Fruit fly (Drosophila melanogaster) Kc167 (cell line): ENCODE measurements around the gene CG31126.

Experiments
- Myc ChIP-seq: fragments of >200 bp; optimal IDR thresholded peaks from 2 replicates; lab custom pipeline; 2017; ENCODE audit warnings: missing external identifiers
- Sin3A ChIP-seq: fragments of >200 bp; optimal IDR thresholded peaks from 2 replicates; lab custom pipeline; 2018; ENCODE audit warnings: missing external identifiers
- h ChIP-seq: fragments of >200 bp; optimal IDR thresholded peaks from 3 replicates; lab custom pipeline; 2018; ENCODE audit warnings: missing external identifiers
- insv ChIP-seq: fragments of >200 bp; optimal IDR thresholded peaks from 3 replicates; lab custom pipeline; 2018; ENCODE audit warnings: missing external identifiers
- psq ChIP-seq: fragments of >200 bp; optimal IDR thresholded peaks from 2 replicates; lab custom pipeline; 2017; ENCODE audit warnings: missing external identifiers
- ttk ChIP-seq: sonication (Bioruptor generic); optimal IDR thresholded peaks from 2 replicates; lab custom pipeline; 2017; ENCODE audit warnings: missing external identifiers

CG31126 gene

DNA sequence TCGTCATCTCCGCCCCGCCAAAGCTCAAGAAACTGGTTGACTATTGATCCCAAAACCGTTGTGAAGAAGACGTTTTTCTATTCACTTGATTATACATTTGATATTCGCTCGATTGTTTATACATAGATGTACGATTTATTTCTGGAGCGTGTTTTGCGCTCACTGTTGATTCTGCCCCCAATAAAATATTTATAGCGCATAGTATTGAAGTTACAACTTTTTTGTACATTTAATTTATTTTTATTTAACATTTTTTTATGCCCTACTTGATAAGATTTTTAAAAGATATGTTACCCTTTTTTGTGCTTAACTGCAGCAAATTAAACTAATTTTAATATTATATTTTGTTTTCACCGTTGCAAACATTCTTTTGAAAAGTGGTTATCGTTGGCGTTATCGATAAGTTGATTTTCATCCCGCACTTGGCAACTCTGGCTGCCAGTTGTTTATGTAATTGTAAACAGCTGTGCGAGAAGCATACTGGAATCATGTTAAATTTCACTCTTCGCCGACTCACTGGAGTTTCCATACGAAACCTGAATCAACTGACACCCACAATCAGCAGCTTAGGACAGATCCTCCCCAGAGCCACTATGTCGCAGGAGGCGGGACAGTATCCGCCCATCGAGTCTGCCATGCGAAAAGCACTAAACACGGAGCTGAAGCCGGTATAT lies at the start of gene CG31126:
CG31126 (plus strand) TSS at position 449 of the 674 bp plus-strand sequence.
- TF ChIP-seq insv (lab: Kevin White, UChicago), result no peak
- no peak for TF ChIP-seq Sin3A
- no peak for TF ChIP-seq psq
- no peak for TF ChIP-seq ttk
- TF ChIP-seq Myc (lab: Kevin White, UChicago), result no peak
- no peak for TF ChIP-seq h

dm6 chr3R:24613819-24614706 lies 45.4 kb upstream of the CG31126 start:
- TF ChIP-seq insv (lab: Kevin White, UChicago) (no peak), Sin3A (no peak), Myc (lab: Kevin White, UChicago) (no peak), h (no peak), ttk (no peak), psq (no peak)

- TF ChIP-seq h (no peak), Sin3A (no peak), insv (lab: Kevin White, UChicago) (no peak), ttk (no peak), Myc (lab: Kevin White, UChicago) (no peak), psq (no peak)
These were observed 44.8 kb upstream of the CG31126 start for dm6 chr3R:24614707-24615022.

- TF ChIP-seq psq (no peak), Myc (lab: Kevin White, UChicago) (no peak), h (no peak), Sin3A (no peak), ttk (no peak), insv (lab: Kevin White, UChicago) (no peak)
These were observed 38.9 kb upstream of the CG31126 start for dm6 chr3R:24620569-24620968.

DNA sequence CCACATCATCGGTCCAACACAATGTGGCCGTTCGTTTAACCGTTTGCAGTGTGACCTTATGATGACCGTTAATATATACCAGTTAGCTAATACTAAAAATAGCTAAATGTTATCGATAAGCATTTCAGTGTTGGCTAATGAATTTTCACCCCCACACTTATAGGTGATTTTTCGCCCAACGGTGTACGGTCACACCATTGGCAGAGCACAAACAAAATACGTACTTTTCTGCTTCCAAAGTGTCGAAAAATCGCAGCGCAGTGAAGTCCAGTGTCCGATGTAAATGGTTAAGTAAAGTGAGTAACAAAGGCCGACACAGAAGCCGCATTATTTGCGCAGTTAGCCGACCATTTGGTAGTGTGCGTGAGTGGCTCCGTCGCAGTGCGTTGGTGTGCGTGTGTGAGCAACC lies 33.9 kb upstream of the CG31126 start, which contains the start of the genes Syx18 and atl:
Syx18 (minus strand) TSS at position 46 of the 409 bp plus-strand sequence.
atl (plus strand) TSS at position 155 of the 409 bp plus-strand sequence.
- no peak for TF ChIP-seq insv (lab: Kevin White, UChicago)

DNA sequence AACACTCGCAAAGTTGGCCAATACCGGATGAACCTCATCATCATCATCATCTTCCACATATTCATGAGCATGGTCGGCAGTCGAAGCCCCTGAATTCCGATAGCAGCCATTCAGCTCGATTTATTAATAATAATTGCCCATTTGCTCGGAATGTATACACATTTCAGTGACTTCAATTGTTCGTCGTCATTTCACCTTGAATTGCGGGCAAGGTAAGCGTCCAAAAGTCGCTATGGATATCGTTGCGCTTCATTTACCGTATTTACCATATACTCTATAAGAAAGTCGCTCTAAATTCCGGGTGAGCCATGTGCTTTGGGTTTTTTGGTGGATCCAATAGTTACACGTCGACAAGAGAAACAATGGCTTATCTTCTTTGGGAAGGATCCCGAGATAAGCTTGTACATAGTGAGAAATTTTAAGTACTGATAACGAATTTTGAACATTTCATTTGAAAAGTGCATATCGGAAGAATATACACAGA lies 33.4 kb upstream of the CG31126 start:
- TF ChIP-seq Myc (lab: Kevin White, UChicago) (no peak), ttk (no peak), h (no peak)

DNA sequence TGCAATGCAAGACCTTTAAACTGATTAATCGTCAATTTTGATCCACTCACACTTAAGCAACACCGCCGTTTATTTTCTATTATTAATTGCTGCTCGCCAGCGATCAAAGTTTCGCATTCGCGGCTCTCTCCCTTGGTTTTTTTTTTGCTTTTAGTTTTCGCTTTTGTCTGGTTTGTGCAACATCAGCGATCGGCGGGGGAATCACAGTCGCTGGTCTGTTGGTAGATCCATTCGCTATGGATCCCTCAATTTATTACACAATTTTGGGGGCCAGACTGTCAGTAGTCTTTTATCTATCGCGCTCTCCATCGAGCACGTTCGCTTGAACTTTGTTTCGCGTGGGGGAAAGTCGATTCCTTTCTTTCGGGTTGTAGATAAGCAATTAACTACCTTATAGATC lies 32.8 kb upstream of the CG31126 start:
- TF ChIP-seq psq (no peak), insv (lab: Kevin White, UChicago) (no peak), Sin3A (no peak), ttk (no peak), Myc (lab: Kevin White, UChicago) (no peak), h (no peak)

- no peak for TF ChIP-seq ttk
- TF ChIP-seq Myc (lab: Kevin White, UChicago), result no peak
- TF ChIP-seq psq, result no peak
- no peak for TF ChIP-seq h
- TF ChIP-seq insv (lab: Kevin White, UChicago), result no peak
These were observed 29.3 kb upstream of the CG31126 start, which contains the start of gene Wsck for dm6 chr3R:24629877-24630808. Wsck (minus strand) TSS chr3R:24630075.

dm6 chr3R:24634312-24634711 lies 25.1 kb upstream of the CG31126 start:
- TF ChIP-seq Sin3A (no peak), ttk (no peak), insv (lab: Kevin White, UChicago) (no peak), h (no peak), psq (no peak), Myc (lab: Kevin White, UChicago) (no peak)

DNA sequence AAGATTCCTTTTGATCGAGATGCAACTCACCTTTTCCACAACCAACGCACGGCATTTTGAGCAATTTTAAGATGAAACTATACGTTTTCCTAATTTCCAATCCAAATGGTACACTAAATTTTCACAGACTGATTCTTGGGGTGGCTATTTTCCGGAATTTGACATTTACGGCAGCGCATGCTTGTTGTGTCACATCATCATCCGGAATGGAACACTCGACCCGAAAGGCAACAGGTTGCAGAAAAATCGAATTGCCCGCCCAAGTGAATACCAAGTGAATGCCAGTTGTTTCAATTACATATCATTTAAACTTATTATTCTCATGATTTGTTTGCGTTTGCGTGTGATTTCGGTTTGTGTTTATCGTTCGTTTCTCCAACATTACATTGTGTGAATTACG lies 24.5 kb upstream of the CG31126 start, which contains the start of gene MtnF:
MtnF (minus strand) TSS at position 209 of the 400 bp plus-strand sequence.
- TF ChIP-seq h (no peak), Sin3A (no peak), psq (no peak), Myc (lab: Kevin White, UChicago) (no peak), ttk (no peak), insv (lab: Kevin White, UChicago) (no peak)

DNA sequence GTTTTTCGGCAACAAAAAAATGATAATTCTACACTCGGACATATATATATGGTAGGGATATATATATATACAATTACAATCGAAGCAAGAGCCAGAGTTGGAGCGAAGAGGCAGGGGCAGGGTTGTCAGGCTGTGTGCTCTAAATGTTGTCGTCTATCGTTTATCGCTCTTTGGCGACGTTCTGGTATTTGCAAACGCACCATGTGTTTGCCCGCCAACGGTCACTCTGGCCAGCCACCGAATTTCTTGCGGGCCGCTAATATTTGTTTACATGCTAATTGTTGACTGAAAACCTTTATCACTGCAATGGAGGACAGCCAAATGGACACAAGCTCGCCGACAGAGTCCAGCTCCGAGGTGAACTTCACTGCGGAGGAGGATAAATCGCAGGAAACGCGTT lies 9.5 kb upstream of the CG31126 start, which contains the start of the genes puf and ash2:
puf (minus strand) TSS at position 121 of the 400 bp plus-strand sequence.
ash2 (plus strand) TSS at position 203 of the 400 bp plus-strand sequence.
- TF ChIP-seq psq, result peak; percentile 30
- no peak for TF ChIP-seq h

- TF ChIP-seq h (no peak), insv (lab: Kevin White, UChicago) (no peak), Myc (lab: Kevin White, UChicago) (no peak), ttk (no peak), psq (peak; percentile 45), Sin3A (no peak)
These were observed 8.4 kb upstream of the CG31126 start for dm6 chr3R:24651044-24651459.
